Worm (Caenorhabditis elegans): ENCODE measurements around the gene sre-37.
A peak's percentile ranks its signal among the peaks of the same experiment; 100 is the strongest.

The sre-37 gene

DNA sequence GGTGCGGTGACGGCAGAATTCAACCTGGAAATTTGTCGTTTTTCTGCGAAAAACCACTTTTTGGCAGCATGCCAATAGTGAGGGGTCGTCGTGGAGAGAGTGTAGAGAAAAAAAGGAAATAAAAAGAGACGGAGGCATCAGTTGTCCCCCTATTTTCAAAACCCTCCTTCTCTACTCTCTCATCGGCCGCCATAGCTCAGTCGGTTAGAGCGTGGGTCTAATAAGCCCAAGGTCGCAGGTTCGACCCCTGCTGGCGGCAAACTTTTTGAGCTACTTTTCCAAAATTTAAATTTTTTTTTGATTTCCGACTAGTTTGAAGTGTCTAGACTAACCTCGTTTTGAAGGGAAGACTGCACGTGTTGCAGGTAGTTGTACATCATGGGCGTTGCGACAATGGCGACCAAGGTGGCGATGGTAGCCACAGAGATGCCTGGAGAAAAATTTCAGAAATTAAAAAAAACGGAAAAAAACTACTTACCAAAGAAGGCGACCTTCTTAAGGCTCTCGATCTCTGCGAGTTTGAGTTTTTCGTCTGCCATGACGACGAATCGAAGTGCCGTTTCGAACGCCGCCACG lies 29.0 kb downstream of the sre-37 start, which contains the start of gene col-85 (continued):
- TF ChIP-seq ekl-4 (GFP tag; IDR thresholded peaks at IDR 0.05) (peak; percentile 72), ets-4 (GFP tag; optimal IDR thresholded peaks at IDR 0.05) (no peak), dpff-1 (tag; optimal IDR thresholded peaks at IDR 0.05) (no peak), T07F8.4 (tag; optimal IDR thresholded peaks at IDR 0.05) (peak; percentile 85), tlf-1 (GFP tag; optimal IDR thresholded peaks at IDR 0.05) (peak; percentile 57), athp-1 (tag; optimal IDR thresholded peaks at IDR 0.05) (peak; percentile 60), F23B12.7 (tag; optimal IDR thresholded peaks at IDR 0.05; ENCODE audit: insufficient read depth) (peak; percentile 88), unc-130 (GFP tag; optimal IDR thresholded peaks at IDR 0.05) (peak; percentile 62), F10E7.11 (tag; optimal IDR thresholded peaks at IDR 0.05) (peak; percentile 78), lin-54 (GFP tag; optimal IDR thresholded peaks at IDR 0.05) (peak; percentile 78), aptf-2 (GFP tag; conservative IDR thresholded peaks at IDR 0.05) (0 out of 2 replicates have a peak, but pooled peaks have one; percentile 34), madf-6 (GFP tag; IDR thresholded peaks at IDR 0.05) (peak; percentile 72), F49E8.2 (tag; optimal IDR thresholded peaks at IDR 0.05; ENCODE audit: insufficient read depth) (peak; percentile 68), ztf-28 (GFP tag; IDR thresholded peaks at IDR 0.05) (peak; percentile 81), K12H6.12 (tag; optimal IDR thresholded peaks at IDR 0.05) (peak; percentile 23), pbrm-1 (GFP tag; IDR thresholded peaks at IDR 0.05) (peak; percentile 92), nhr-27 (tag; optimal IDR thresholded peaks at IDR 0.05) (peak; percentile 72), pha-4 (tag; optimal IDR thresholded peaks at IDR 0.05) (no peak), zim-3 (tag; optimal IDR thresholded peaks at IDR 0.05) (peak; percentile 79), egl-44 (GFP tag; IDR thresholded peaks at IDR 0.05) (peak; percentile 89), ceh-27 (GFP tag; optimal IDR thresholded peaks at IDR 0.05) (peak; percentile 36), C17E4.6 (GFP tag; IDR thresholded peaks at IDR 0.05) (no peak), F39B2.1 (GFP tag; IDR thresholded peaks at IDR 0.05) (no peak), fkh-3 (tag; optimal IDR thresholded peaks at IDR 0.05) (peak; percentile 87), lin-35 (GFP tag; optimal IDR thresholded peaks at IDR 0.05) (peak in 1 of 3 experiments; percentile 78), egl-18 (GFP tag; IDR thresholded peaks at IDR 0.05) (0 out of 2 replicates have a peak, but pooled peaks have one; percentile 50), attf-3 (GFP tag; conservative IDR thresholded peaks at IDR 0.05) (peak; percentile 77), F52B5.7 (tag; optimal IDR thresholded peaks at IDR 0.05) (peak; percentile 63), T26A5.8 (tag; optimal IDR thresholded peaks at IDR 0.05) (peak; percentile 49), bed-2 (GFP tag; IDR thresholded peaks at IDR 0.05) (no peak), bed-1 (GFP tag; IDR thresholded peaks at IDR 0.05) (0 out of 2 replicates have a peak, but pooled peaks have one; percentile 77), somi-1 (GFP tag; optimal IDR thresholded peaks at IDR 0.05) (peak; percentile 79), sea-2 (GFP tag; IDR thresholded peaks at IDR 0.05) (no peak), hlh-26 (GFP tag; conservative IDR thresholded peaks at IDR 0.05) (no peak), nhr-80 (tag; optimal IDR thresholded peaks at IDR 0.05) (peak; percentile 39), ceh-79 (tag; optimal IDR thresholded peaks at IDR 0.05) (peak; percentile 23), madf-8 (GFP tag; conservative IDR thresholded peaks at IDR 0.05) (no peak; the same call in 1 of the 2 replicates), ama-1 (optimal IDR thresholded peaks at IDR 0.05) (no peak), ama-1 (GFP tag; optimal IDR thresholded peaks at IDR 0.05) (peak in 1 of 2 experiments; percentile 82), efl-1 (GFP tag; optimal IDR thresholded peaks at IDR 0.05) (peak; percentile 26), mel-28 (tag; optimal IDR thresholded peaks at IDR 0.05; ENCODE audit: borderline replicate concordance) (peak; percentile 3), gei-17 (GFP tag; optimal IDR thresholded peaks at IDR 0.05) (peak; percentile 5), nhr-90 (tag; optimal IDR thresholded peaks at IDR 0.05) (peak; percentile 94), B0019.2 (GFP tag; conservative IDR thresholded peaks at IDR 0.05) (peak; percentile 75), ceh-91 (GFP tag; IDR thresholded peaks at IDR 0.05) (peak; percentile 43), nfyb-1 (GFP tag; IDR thresholded peaks at IDR 0.05) (peak; percentile 93), F55B11.4 (tag; optimal IDR thresholded peaks at IDR 0.05; ENCODE audit: borderline replicate concordance, insufficient read depth) (no peak), repo-1 (tag; optimal IDR thresholded peaks at IDR 0.05) (peak; percentile 50)

All from whole organism, young adult.